Fruit fly (Drosophila melanogaster): Measurements from ENCODE around the gene CG42504.

CG42504 gene

dm6 chr3R:11999074-11999473, 32.5 kb downstream of the CG42504 start, which contains the start of gene Ect3:
Gene Ect3, plus strand, starts transcription at chr3R:11999278.
- TF ChIP-seq CG6854 (GFP tag; optimal IDR thresholded peaks at IDR 0.05) (no peak), Taf1 (GFP tag; IDR thresholded peaks at IDR 0.05) (no peak), MTF-1 (GFP tag; optimal IDR thresholded peaks at IDR 0.05; ENCODE audit: borderline replicate concordance) (no peak), CG14667 (GFP tag; IDR thresholded peaks at IDR 0.05) (no peak), corto (GFP tag; optimal IDR thresholded peaks at IDR 0.05) (no peak), CG10321 (GFP tag; IDR thresholded peaks at IDR 0.05) (no peak), CG1832 (GFP tag; optimal IDR thresholded peaks at IDR 0.05) (no peak), B-H2 (GFP tag; optimal IDR thresholded peaks at IDR 0.05) (no peak), CG8944 (GFP tag; optimal IDR thresholded peaks at IDR 0.05) (no peak), Mes4 (GFP tag; optimal IDR thresholded peaks at IDR 0.05) (no peak), zen (tag; optimal IDR thresholded peaks at IDR 0.05) (peak; percentile 5), insv (GFP tag; optimal IDR thresholded peaks at IDR 0.05) (no peak), ato (GFP tag; IDR thresholded peaks at IDR 0.05; ENCODE audit: partially characterized antibody) (no peak), Tbp (GFP tag; optimal IDR thresholded peaks at IDR 0.05) (no peak), wdn (GFP tag; IDR thresholded peaks at IDR 0.05) (no peak), Deaf1 (tag; optimal IDR thresholded peaks at IDR 0.05) (peak; percentile 32), twi (tag; optimal IDR thresholded peaks at IDR 0.05) (no peak), CG3995 (GFP tag; optimal IDR thresholded peaks at IDR 0.05) (no peak), CG18764 (GFP tag; optimal IDR thresholded peaks at IDR 0.05) (no peak), NC2β (GFP tag; optimal IDR thresholded peaks at IDR 0.05) (no peak), Dad (GFP tag; optimal IDR thresholded peaks at IDR 0.05) (no peak), CG11504 (tag; optimal IDR thresholded peaks at IDR 0.05) (peak; percentile 99), CG10565 (GFP tag; optimal IDR thresholded peaks at IDR 0.05) (no peak), CG2199 (GFP tag; IDR thresholded peaks at IDR 0.05) (peak; percentile 80; the same call in 2 of the 3 replicates), CG5180 (GFP tag; optimal IDR thresholded peaks at IDR 0.05) (no peak), D19B (GFP tag; optimal IDR thresholded peaks at IDR 0.05) (no peak)

- TF ChIP-seq zen (tag; optimal IDR thresholded peaks at IDR 0.05) (peak; percentile 74), D (optimal IDR thresholded peaks at IDR 0.05) (peak; percentile 8), D (GFP tag; optimal IDR thresholded peaks at IDR 0.05) (no peak), slou (GFP tag; optimal IDR thresholded peaks at IDR 0.05) (no peak), CG11723 (GFP tag; optimal IDR thresholded peaks at IDR 0.05) (no peak), GATAe (GFP tag; conservative IDR thresholded peaks at IDR 0.05) (no peak), Med (GFP tag) (peak; percentile 56), tll (GFP tag; optimal IDR thresholded peaks at IDR 0.05) (peak in 1 of 2 experiments; percentile 68), CG12104 (GFP tag; optimal IDR thresholded peaks at IDR 0.05) (no peak), CG1832 (GFP tag; optimal IDR thresholded peaks at IDR 0.05) (no peak), HHEX (GFP tag; optimal IDR thresholded peaks at IDR 0.05) (no peak), jumu (GFP tag; optimal IDR thresholded peaks at IDR 0.05) (no peak)
Observed at dm6 chr3R:11998130-11998529, 33.4 kb downstream of the CG42504 start.

dm6 chr3R:11992934-11993670, 38.5 kb downstream of the CG42504 start, which contains the start of gene mfas:
Gene mfas, minus strand, starts transcription at chr3R:11993315.
- peak; percentile 16 for TF ChIP-seq Xrp1 (GFP tag; IDR thresholded peaks at IDR 0.05)
- no peak for TF ChIP-seq Opbp (GFP tag; IDR thresholded peaks at IDR 0.05; ENCODE audit: partially characterized antibody)
- peak; percentile 86 for TF ChIP-seq Jarid2 (GFP tag; optimal IDR thresholded peaks at IDR 0.05)
- no peak for TF ChIP-seq NK7.1 (GFP tag; optimal IDR thresholded peaks at IDR 0.05)
- TF ChIP-seq lab (GFP tag; optimal IDR thresholded peaks at IDR 0.05): peak; percentile 61
- TF ChIP-seq CG10431 (GFP tag; optimal IDR thresholded peaks at IDR 0.05): peak; percentile 20
- TF ChIP-seq CG18599 (GFP tag; optimal IDR thresholded peaks at IDR 0.05): peak; percentile 26
- TF ChIP-seq Sox100B (GFP tag; optimal IDR thresholded peaks at IDR 0.05): peak; percentile 18
- TF ChIP-seq CG1024 (GFP tag; IDR thresholded peaks at IDR 0.05): peak; percentile 19; the same call in 1 of the 2 replicates
- peak; percentile 14 for TF ChIP-seq Sox102F (GFP tag; optimal IDR thresholded peaks at IDR 0.05)
- peak; percentile 84 for TF ChIP-seq Med (GFP tag)
- peak; percentile 72 for TF ChIP-seq ATbp (GFP tag; optimal IDR thresholded peaks at IDR 0.05)
- TF ChIP-seq Oaz (GFP tag; IDR thresholded peaks at IDR 0.05): no peak
- TF ChIP-seq nau (GFP tag; optimal IDR thresholded peaks at IDR 0.05): peak; percentile 63
